Worm (Caenorhabditis elegans) whole organism, young adult: ENCODE measurements around the gene Y39A1A.20.

Experiments
- B0261.1 ChIP-seq: sonication (generic microtip); optimal IDR thresholded peaks from 2 replicates; lab custom pipeline; 2016; ENCODE audit warnings: mild to moderate bottlenecking, missing genetic modification characterization, moderate library complexity, missing compliant biosample characterization
- B0336.3 ChIP-seq: fragments of 200-800 bp; sonication (Bioruptor generic); IDR thresholded peaks from 2 replicates; pipeline ENCODE4 v1.3.6; 2022; ENCODE audit warnings: missing genetic modification characterization, missing compliant biosample characterization
- C06A6.2 ChIP-seq: fragments of 200-800 bp; sonication (Bioruptor generic); conservative IDR thresholded peaks from 2 replicates; pipeline ENCODE4 v1.3.6; 2022; ENCODE audit warnings: missing genetic modification characterization, missing compliant biosample characterization
- D2030.7 ChIP-seq: fragments of 200-800 bp; sonication (Bioruptor generic); IDR thresholded peaks from 2 replicates; pipeline ENCODE4 v1.3.6; 2022; ENCODE audit warnings: missing genetic modification reagents, missing genetic modification characterization, missing compliant biosample characterization
- F37B4.10 ChIP-seq: fragments of 200-800 bp; sonication (Bioruptor generic); IDR thresholded peaks from 2 replicates; pipeline ENCODE4 v1.3.6; 2022; ENCODE audit warnings: missing genetic modification characterization, missing compliant biosample characterization
- attf-3 ChIP-seq: fragments of 200-800 bp; sonication (Bioruptor generic); conservative IDR thresholded peaks from 2 replicates; pipeline ENCODE4 v1.3.6; 2022; ENCODE audit warnings: missing genetic modification reagents, missing genetic modification characterization, missing compliant biosample characterization
- ceh-100 ChIP-seq: fragments of 200-800 bp; sonication (Bioruptor generic); IDR thresholded peaks from 2 replicates; pipeline ENCODE4 v1.3.6; 2022; ENCODE audit warnings: missing genetic modification reagents, missing genetic modification characterization, missing compliant biosample characterization
- ceh-40 ChIP-seq: fragments of 200-800 bp; sonication (Bioruptor generic); IDR thresholded peaks from 2 replicates; pipeline ENCODE4 v1.3.6; 2022; ENCODE audit warnings: missing genetic modification characterization, missing compliant biosample characterization
- chd-7 ChIP-seq: sonication (generic microtip); optimal IDR thresholded peaks from 2 replicates; lab custom pipeline; 2016; ENCODE audit warnings: mild to moderate bottlenecking, missing genetic modification characterization, moderate library complexity, missing compliant biosample characterization
- dox-1 ChIP-seq: fragments of 200-800 bp; sonication (Bioruptor generic); IDR thresholded peaks from 2 replicates; pipeline ENCODE4 v1.3.6; 2022; ENCODE audit warnings: missing genetic modification reagents, missing genetic modification characterization, missing compliant biosample characterization
- dpff-1 ChIP-seq: sonication (generic microtip); optimal IDR thresholded peaks from 2 replicates; lab custom pipeline; 2017; ENCODE audit warnings: mild to moderate bottlenecking, missing genetic modification characterization, missing compliant biosample characterization
- dpl-1 ChIP-seq: fragments of 150-350 bp; optimal IDR thresholded peaks from 2 replicates; lab custom pipeline; 2014; ENCODE audit warnings: missing biosample characterization, missing genetic modification reagents, missing genetic modification characterization
- egrh-3 ChIP-seq: fragments of 200-800 bp; sonication (Bioruptor generic); IDR thresholded peaks from 2 replicates; pipeline ENCODE4 v1.3.6; 2022; ENCODE audit warnings: missing genetic modification reagents, missing genetic modification characterization, missing compliant biosample characterization
- ets-4 ChIP-seq: fragments of 200-800 bp; sonication (Bioruptor generic); optimal IDR thresholded peaks from 2 replicates; lab custom pipeline; 2018; ENCODE audit warnings: mild to moderate bottlenecking, missing genetic modification characterization, missing compliant biosample characterization
- fkh-3 ChIP-seq: sonication (generic microtip); optimal IDR thresholded peaks from 2 replicates; lab custom pipeline; 2016; ENCODE audit warnings: mild to moderate bottlenecking, missing genetic modification characterization, missing compliant biosample characterization
- hlh-12 ChIP-seq: sonication (generic microtip); optimal IDR thresholded peaks from 2 replicates; lab custom pipeline; 2016; ENCODE audit warnings: missing genetic modification characterization, missing compliant biosample characterization
- hrde-1 ChIP-seq: sonication (generic microtip); optimal IDR thresholded peaks from 2 replicates; lab custom pipeline; 2016; ENCODE audit warnings: missing genetic modification characterization, mild to moderate bottlenecking, missing compliant biosample characterization, moderate library complexity, missing genotype, missing genetic modification reagents, borderline replicate concordance
- hsf-1 ChIP-seq: fragments of 200-800 bp; sonication (Bioruptor generic); IDR thresholded peaks from 2 replicates; pipeline ENCODE4 v1.3.6; 2022; ENCODE audit warnings: missing genetic modification reagents, missing genetic modification characterization, missing compliant biosample characterization
- let-607 ChIP-seq, 2 experiments: fragments of 200-800 bp in 1 of 2; sonication (Bioruptor generic) in 1 of 2; sonication (generic microtip) in 1 of 2; optimal IDR thresholded peaks; 2 replicates each; lab custom pipeline; 2016 to 2018; ENCODE audit warnings: mild to moderate bottlenecking in 2 of 2, missing compliant biosample characterization in 2 of 2, missing genetic modification characterization in 2 of 2, moderate library complexity in 2 of 2, missing genotype in 1 of 2
- lin-40 ChIP-seq: sonication (generic microtip); optimal IDR thresholded peaks from 2 replicates; lab custom pipeline; 2016; ENCODE audit warnings: missing genetic modification characterization, mild to moderate bottlenecking, missing compliant biosample characterization, missing genotype, missing genetic modification reagents
- lir-1 ChIP-seq: fragments of 200-800 bp; sonication (Bioruptor generic); conservative IDR thresholded peaks from 2 replicates; pipeline ENCODE4 v1.3.6; 2022; ENCODE audit warnings: missing genetic modification reagents, missing genetic modification characterization, missing compliant biosample characterization
- lsy-27 ChIP-seq: sonication (generic microtip); optimal IDR thresholded peaks from 2 replicates; lab custom pipeline; 2017; ENCODE audit warnings: missing genetic modification characterization, mild to moderate bottlenecking, missing compliant biosample characterization, antibody characterized with exemption, missing genotype, borderline replicate concordance; ENCODE audit not compliant: insufficient read depth
- madf-8 ChIP-seq: fragments of 200-800 bp; sonication (Bioruptor generic); conservative IDR thresholded peaks from 2 replicates; pipeline ENCODE4 v1.3.6; 2022; ENCODE audit warnings: missing genetic modification reagents, missing genetic modification characterization, missing compliant biosample characterization
- mes-4 ChIP-seq: sonication (generic microtip); optimal IDR thresholded peaks from 2 replicates; lab custom pipeline; 2016; ENCODE audit warnings: missing genotype, missing genetic modification characterization, missing compliant biosample characterization
- mxl-1 ChIP-seq: sonication (generic microtip); optimal IDR thresholded peaks from 2 replicates; lab custom pipeline; 2016; ENCODE audit warnings: missing genetic modification characterization, missing compliant biosample characterization
- nfya-1 ChIP-seq: sonication (generic microtip); optimal IDR thresholded peaks from 2 replicates; lab custom pipeline; 2017; ENCODE audit warnings: antibody characterized with exemption, missing compliant biosample characterization, missing genetic modification characterization, borderline replicate concordance; ENCODE audit not compliant: insufficient read depth
- nfyb-1 ChIP-seq: fragments of 200-800 bp; sonication (Bioruptor generic); IDR thresholded peaks from 2 replicates; pipeline ENCODE4 v1.3.6; 2022; ENCODE audit warnings: missing genetic modification reagents, missing genetic modification characterization, missing compliant biosample characterization
- nhr-80 ChIP-seq: sonication (generic microtip); optimal IDR thresholded peaks from 2 replicates; lab custom pipeline; 2016; ENCODE audit warnings: missing genetic modification characterization, missing compliant biosample characterization
- pbrm-1 ChIP-seq: fragments of 200-800 bp; sonication (Bioruptor generic); IDR thresholded peaks from 2 replicates; pipeline ENCODE4 v1.3.6; 2022; ENCODE audit warnings: missing genetic modification reagents, missing genetic modification characterization, missing compliant biosample characterization
- pha-4 ChIP-seq: fragments of 150-350 bp; sonication (generic microtip); optimal IDR thresholded peaks from 2 replicates; lab custom pipeline; 2014; ENCODE audit warnings: missing biosample characterization, missing genetic modification reagents, missing genetic modification characterization
- tbp1 ChIP-seq: fragments of 200-800 bp; sonication (Bioruptor generic); optimal IDR thresholded peaks from 2 replicates; lab custom pipeline; 2018; ENCODE audit warnings: mild to moderate bottlenecking, missing genetic modification characterization, missing compliant biosample characterization
- tbx-9 ChIP-seq: sonication (generic microtip); optimal IDR thresholded peaks from 2 replicates; lab custom pipeline; 2016; ENCODE audit warnings: borderline replicate concordance, missing genetic modification characterization, inconsistent platforms, missing compliant biosample characterization
- unc-130 ChIP-seq: sonication (generic microtip); optimal IDR thresholded peaks from 2 replicates; lab custom pipeline; 2016; ENCODE audit warnings: missing genetic modification reagents, missing genetic modification characterization, missing compliant biosample characterization
- zfh-2 ChIP-seq: fragments of 200-800 bp; sonication (Bioruptor generic); conservative IDR thresholded peaks from 2 replicates; pipeline ENCODE4 v1.3.6; 2022; ENCODE audit warnings: missing genetic modification reagents, missing genetic modification characterization, missing compliant biosample characterization
- zim-3 ChIP-seq: sonication (generic microtip); optimal IDR thresholded peaks from 2 replicates; lab custom pipeline; 2017; ENCODE audit warnings: mild to moderate bottlenecking, missing genetic modification characterization, moderate library complexity, missing compliant biosample characterization
- ztf-25 ChIP-seq: fragments of 200-800 bp; sonication (Bioruptor generic); IDR thresholded peaks from 2 replicates; pipeline ENCODE4 v1.3.6; 2022; ENCODE audit warnings: missing genetic modification reagents, missing genetic modification characterization, missing compliant biosample characterization

Y39A1A.20 gene

ce11 chrIII:10658394-10658793, 42.0 kb downstream of the Y39A1A.20 start:
- TF ChIP-seq madf-8 (GFP tag; lab: Robert Waterston, UW) (no peak), pbrm-1 (GFP tag; lab: Robert Waterston, UW) (no peak), hsf-1 (GFP tag; lab: Robert Waterston, UW) (no peak), zim-3 (tag; lab: Kevin White, UChicago) (no peak), D2030.7 (no peak), egrh-3 (no peak), tbp1 (no peak), tbx-9 (tag; lab: Kevin White, UChicago) (no peak), mes-4 (tag; lab: Kevin White, UChicago) (no peak)

ce11 chrIII:10657661-10658060, 42.7 kb downstream of the Y39A1A.20 start:
- TF ChIP-seq nfyb-1 (GFP tag; lab: Robert Waterston, UW) (no peak), dox-1 (GFP tag; lab: Robert Waterston, UW) (no peak), ztf-25 (GFP tag; lab: Robert Waterston, UW) (no peak), B0261.1 (tag; lab: Kevin White, UChicago) (no peak), mxl-1 (no peak), lin-40 (tag; lab: Kevin White, UChicago) (no peak), B0336.3 (GFP tag; lab: Robert Waterston, UW) (no peak), hlh-12 (tag; lab: Kevin White, UChicago) (no peak), C06A6.2 (GFP tag; lab: Robert Waterston, UW) (no peak), ets-4 (GFP tag; lab: Kevin White, UChicago) (no peak), zfh-2 (GFP tag; lab: Robert Waterston, UW) (no peak), fkh-3 (tag; lab: Kevin White, UChicago) (no peak), F37B4.10 (no peak), pha-4 (tag; lab: Kevin White, UChicago) (no peak), lsy-27 (tag; lab: Kevin White, UChicago) (no peak), egrh-3 (no peak), hrde-1 (tag; lab: Kevin White, UChicago) (no peak)

DNA sequence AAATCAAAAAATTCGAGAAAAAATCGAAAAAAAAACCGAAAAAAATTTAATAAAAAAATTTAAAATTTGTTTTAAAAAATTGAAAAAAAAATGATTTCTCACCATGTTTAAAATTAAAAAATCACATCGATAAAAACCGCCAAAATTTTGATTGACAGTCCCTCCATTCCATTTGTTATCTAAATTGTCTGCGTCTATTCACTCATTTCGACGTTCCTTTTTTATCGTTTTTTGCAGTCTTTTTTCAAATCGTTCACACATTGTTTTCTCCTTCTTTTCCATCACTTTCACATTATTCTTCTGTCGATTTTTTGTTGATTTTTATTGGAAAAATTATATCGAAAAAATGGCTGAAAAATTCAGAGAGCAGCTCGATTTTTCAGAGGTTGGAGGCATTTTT, 44.3 kb downstream of the Y39A1A.20 start:
- TF ChIP-seq lir-1 (GFP tag; lab: Robert Waterston, UW) = no peak
- TF ChIP-seq unc-130 (GFP tag; lab: Kevin White, UChicago) = no peak
- TF ChIP-seq attf-3 (GFP tag; lab: Robert Waterston, UW) = no peak
- no peak for TF ChIP-seq ceh-100
- TF ChIP-seq let-607 (tag; optimal IDR thresholded peaks at IDR 0.05; lab: Kevin White, UChicago) = peak; percentile 67 to 85
- peak; percentile 60 for TF ChIP-seq nhr-80
- TF ChIP-seq madf-8 (GFP tag; lab: Robert Waterston, UW) = no peak
- no peak for TF ChIP-seq chd-7

ce11 chrIII:10654718-10655117, 45.6 kb downstream of the Y39A1A.20 start, which contains the start of gene cnt-2:
cnt-2 (plus strand) TSS chrIII:10655018.
- TF ChIP-seq ceh-40 (no peak), dpff-1 (no peak)

- no peak for TF ChIP-seq dpl-1 (GFP tag; lab: Kevin White, UChicago)
- TF ChIP-seq nfya-1 (tag; lab: Kevin White, UChicago) = no peak
- TF ChIP-seq, all 124 proteins: peak for 0
Measured at ce11 chrIII:10653479-10653878, 46.9 kb downstream of the Y39A1A.20 start.
